Fruit fly (Drosophila melanogaster) whole organism: ENCODE results near the gene CG32032.

Source experiments
- CG8478 ChIP-seq: fragments of >200 bp; optimal IDR thresholded peaks from 2 replicates; lab custom pipeline; 2018; ENCODE audit warnings: inconsistent platforms
- Dll ChIP-seq: fragments of >200 bp; optimal IDR thresholded peaks from 2 replicates; lab custom pipeline; 2017
- EcR ChIP-seq, 2 experiments: fragments of >200 bp; optimal IDR thresholded peaks; 2 replicates each; lab custom pipeline; 2017; ENCODE audit warnings: missing biosample characterization in 2 of 2, missing genetic modification characterization in 2 of 2, missing genetic modification reagents in 2 of 2
- pan ChIP-seq: fragments of >200 bp; optimal IDR thresholded peaks from 2 replicates; lab custom pipeline; 2017
- psq ChIP-seq: fragments of >200 bp; optimal IDR thresholded peaks from 2 replicates; lab custom pipeline; 2017
- usp ChIP-seq: fragments of >200 bp; optimal IDR thresholded peaks from 2 replicates; lab custom pipeline; 2017; ENCODE audit warnings: missing biosample characterization, missing genetic modification characterization, mixed read lengths

CG32032 gene

dm6 chr3L:9092356-9093103, at the start of gene CG32032:
TSS of gene CG32032 (plus strand) at chr3L:9093053.
- no peak for TF ChIP-seq EcR (GFP tag; optimal IDR thresholded peaks at IDR 0.05; lab: Kevin White, UChicago)
- TF ChIP-seq psq (lab: Kevin White, UChicago), result no peak
- no peak for TF ChIP-seq usp (GFP tag; lab: Kevin White, UChicago)
- TF ChIP-seq pan (lab: Kevin White, UChicago), result no peak
- TF ChIP-seq Dll, result no peak
- TF ChIP-seq CG8478 (lab: Kevin White, UChicago), result no peak

dm6 chr3L:9043648-9044047, 49.2 kb upstream of the CG32032 start:
- TF ChIP-seq pan (lab: Kevin White, UChicago) (no peak), Dll (no peak), CG8478 (lab: Kevin White, UChicago) (no peak), psq (lab: Kevin White, UChicago) (no peak), EcR (GFP tag; optimal IDR thresholded peaks at IDR 0.05; lab: Kevin White, UChicago) (no peak), usp (GFP tag; lab: Kevin White, UChicago) (no peak)

- peak; percentile 24 for TF ChIP-seq pan (lab: Kevin White, UChicago)
- no peak for TF ChIP-seq psq (lab: Kevin White, UChicago)
These were observed 48.0 kb upstream of the CG32032 start for dm6 chr3L:9044896-9045295.

dm6 chr3L:9045318-9045717, 47.5 kb upstream of the CG32032 start:
- TF ChIP-seq usp (GFP tag; lab: Kevin White, UChicago) (no peak), Dll (no peak), EcR (GFP tag; optimal IDR thresholded peaks at IDR 0.05; lab: Kevin White, UChicago) (no peak), pan (lab: Kevin White, UChicago) (no peak), psq (lab: Kevin White, UChicago) (no peak), CG8478 (lab: Kevin White, UChicago) (no peak)

- TF ChIP-seq Dll, result no peak
- no peak for TF ChIP-seq EcR (GFP tag; optimal IDR thresholded peaks at IDR 0.05; lab: Kevin White, UChicago)
- no peak for TF ChIP-seq usp (GFP tag; lab: Kevin White, UChicago)
- no peak for TF ChIP-seq pan (lab: Kevin White, UChicago)
- no peak for TF ChIP-seq CG8478 (lab: Kevin White, UChicago)
- TF ChIP-seq psq (lab: Kevin White, UChicago), result no peak
These were observed 46.6 kb upstream of the CG32032 start for dm6 chr3L:9046274-9046673.

dm6 chr3L:9047062-9047461, 45.8 kb upstream of the CG32032 start, which contains the start of gene Argk2:
TSS of gene Argk2 (plus strand) at chr3L:9047439.
- TF ChIP-seq EcR (GFP tag; optimal IDR thresholded peaks at IDR 0.05; lab: Kevin White, UChicago), result no peak
- TF ChIP-seq usp (GFP tag; lab: Kevin White, UChicago), result no peak
- no peak for TF ChIP-seq psq (lab: Kevin White, UChicago)
- no peak for TF ChIP-seq CG8478 (lab: Kevin White, UChicago)
- TF ChIP-seq pan (lab: Kevin White, UChicago), result no peak
- no peak for TF ChIP-seq Dll

dm6 chr3L:9050447-9051069, 42.3 kb upstream of the CG32032 start:
- TF ChIP-seq EcR (GFP tag; optimal IDR thresholded peaks at IDR 0.05; lab: Kevin White, UChicago), result no peak
- TF ChIP-seq pan (lab: Kevin White, UChicago), result no peak
- TF ChIP-seq usp (GFP tag; lab: Kevin White, UChicago), result no peak
- TF ChIP-seq CG8478 (lab: Kevin White, UChicago), result no peak
- no peak for TF ChIP-seq psq (lab: Kevin White, UChicago)

dm6 chr3L:9051830-9052259, 41.0 kb upstream of the CG32032 start:
- TF ChIP-seq CG8478 (lab: Kevin White, UChicago) (no peak), pan (lab: Kevin White, UChicago) (no peak), psq (lab: Kevin White, UChicago) (no peak), usp (GFP tag; lab: Kevin White, UChicago) (no peak), EcR (GFP tag; optimal IDR thresholded peaks at IDR 0.05; lab: Kevin White, UChicago) (no peak), Dll (no peak)

dm6 chr3L:9052798-9053541, 39.9 kb upstream of the CG32032 start:
- TF ChIP-seq pan (lab: Kevin White, UChicago), result no peak
- TF ChIP-seq psq (lab: Kevin White, UChicago), result no peak
- no peak for TF ChIP-seq Dll
- no peak for TF ChIP-seq usp (GFP tag; lab: Kevin White, UChicago)
- TF ChIP-seq EcR (GFP tag; optimal IDR thresholded peaks at IDR 0.05; lab: Kevin White, UChicago), result no peak
- no peak for TF ChIP-seq CG8478 (lab: Kevin White, UChicago)

dm6 chr3L:9054239-9054638, 38.6 kb upstream of the CG32032 start:
- TF ChIP-seq CG8478 (lab: Kevin White, UChicago) (no peak), Dll (no peak), psq (lab: Kevin White, UChicago) (no peak), EcR (GFP tag; optimal IDR thresholded peaks at IDR 0.05; lab: Kevin White, UChicago) (no peak), usp (GFP tag; lab: Kevin White, UChicago) (no peak), pan (lab: Kevin White, UChicago) (no peak)

- no peak for TF ChIP-seq usp (GFP tag; lab: Kevin White, UChicago)
- no peak for TF ChIP-seq pan (lab: Kevin White, UChicago)
- TF ChIP-seq CG8478 (lab: Kevin White, UChicago), result no peak
- no peak for TF ChIP-seq psq (lab: Kevin White, UChicago)
- no peak for TF ChIP-seq Dll
- no peak for TF ChIP-seq EcR (GFP tag; optimal IDR thresholded peaks at IDR 0.05; lab: Kevin White, UChicago)
These were observed 37.9 kb upstream of the CG32032 start for dm6 chr3L:9054822-9055407.
